Fruit fly (Drosophila melanogaster) whole organism, wandering third instar larva: ENCODE data around the gene ppk.

Experiments
- Abd-B ChIP-seq: fragments of >200 bp; optimal IDR thresholded peaks from 2 replicates; lab custom pipeline; 2017; ENCODE audit warnings: missing biosample characterization, missing genetic modification characterization
- CG32264 ChIP-seq: fragments of 200-800 bp; sonication (Bioruptor generic); optimal IDR thresholded peaks from 2 replicates; lab custom pipeline; 2016; ENCODE audit warnings: missing biosample characterization, missing genetic modification characterization
- CG9705 ChIP-seq: fragments of 200-800 bp; sonication (Bioruptor generic); optimal IDR thresholded peaks from 2 replicates; lab custom pipeline; 2018; ENCODE audit warnings: missing biosample characterization, mild to moderate bottlenecking, missing genetic modification characterization
- CrebA ChIP-seq: fragments of 200-800 bp; sonication (Bioruptor generic); optimal IDR thresholded peaks from 2 replicates; lab custom pipeline; 2016; ENCODE audit warnings: missing biosample characterization, mild to moderate bottlenecking, missing genetic modification characterization, borderline replicate concordance
- Dfd ChIP-seq: fragments of >200 bp; optimal IDR thresholded peaks from 2 replicates; lab custom pipeline; 2017; ENCODE audit warnings: missing biosample characterization, missing genetic modification characterization
- Dif ChIP-seq: fragments of 200-275, 200-300 bp; sonication (Bioruptor generic); optimal IDR thresholded peaks from 2 replicates; lab custom pipeline; 2018; ENCODE audit warnings: missing biosample characterization, missing genetic modification characterization; ENCODE audit not compliant: partially characterized antibody
- GATAd ChIP-seq: sonication (Bioruptor generic); optimal IDR thresholded peaks from 2 replicates; lab custom pipeline; 2016; ENCODE audit warnings: missing biosample characterization, missing genetic modification characterization
- HLH106 ChIP-seq: fragments of 200-800 bp; optimal IDR thresholded peaks from 3 replicates; lab custom pipeline; 2019; ENCODE audit warnings: missing biosample characterization, mild to moderate bottlenecking, missing genetic modification characterization, moderate library complexity
- Hnf4 ChIP-seq: fragments of 200-800 bp; sonication (Bioruptor generic); optimal IDR thresholded peaks from 2 replicates; lab custom pipeline; 2016; ENCODE audit warnings: missing biosample characterization, mild to moderate bottlenecking, missing genetic modification characterization
- Hr78 ChIP-seq: fragments of >200 bp; optimal IDR thresholded peaks from 2 replicates; lab custom pipeline; 2017; ENCODE audit warnings: missing biosample characterization, missing genetic modification characterization
- Hr83 ChIP-seq: fragments of 200-300 bp; sonication (Bioruptor generic); optimal IDR thresholded peaks from 2 replicates; lab custom pipeline; 2016; ENCODE audit warnings: missing biosample characterization, mild to moderate bottlenecking, missing genetic modification characterization, moderate library complexity; ENCODE audit not compliant: poor library complexity, severe bottlenecking
- Jra ChIP-seq: sonication (Bioruptor generic); optimal IDR thresholded peaks from 2 replicates; lab custom pipeline; 2016; ENCODE audit warnings: missing biosample characterization, missing genetic modification characterization
- Mio ChIP-seq: sonication (Bioruptor generic); optimal IDR thresholded peaks from 2 replicates; lab custom pipeline; 2016; ENCODE audit warnings: missing biosample characterization, missing genetic modification characterization
- Myc ChIP-seq: fragments of >200 bp; optimal IDR thresholded peaks from 2 replicates; lab custom pipeline; 2017
- N ChIP-seq: fragments of >200 bp; optimal IDR thresholded peaks from 2 replicates; lab custom pipeline; 2018; ENCODE audit warnings: missing biosample characterization, missing external identifiers, missing genetic modification characterization
- OdsH ChIP-seq: fragments of 200-800 bp; sonication (Bioruptor generic); optimal IDR thresholded peaks from 2 replicates; lab custom pipeline; 2016; ENCODE audit warnings: missing biosample characterization, mild to moderate bottlenecking, missing genetic modification characterization
- Rel ChIP-seq, 2 experiments: fragments of 200-800 bp; sonication (Bioruptor generic) in 1 of 2; optimal IDR thresholded peaks; 2 replicates in 1 of 2; 3 replicates in 1 of 2; lab custom pipeline; 2016 to 2019; ENCODE audit warnings: mild to moderate bottlenecking in 2 of 2, missing biosample characterization in 2 of 2, missing genetic modification characterization in 2 of 2, moderate library complexity in 1 of 2
- Sp1 ChIP-seq: fragments of 200-800 bp; sonication (Bioruptor generic); optimal IDR thresholded peaks from 3 replicates; lab custom pipeline; 2019; ENCODE audit warnings: missing biosample characterization, mild to moderate bottlenecking, missing genetic modification characterization, moderate library complexity
- Vsx2 ChIP-seq: fragments of 200-300, 225-300 bp; sonication (Bioruptor generic); optimal IDR thresholded peaks from 2 replicates; lab custom pipeline; 2018; ENCODE audit warnings: missing biosample characterization, missing genetic modification characterization; ENCODE audit not compliant: partially characterized antibody
- br ChIP-seq: fragments of 200-800 bp; sonication (Bioruptor generic); optimal IDR thresholded peaks from 2 replicates; lab custom pipeline; 2016; ENCODE audit warnings: missing biosample characterization, missing genetic modification characterization
- brk ChIP-seq: fragments of 200-800 bp; sonication (Bioruptor generic); optimal IDR thresholded peaks from 2 replicates; lab custom pipeline; 2016; ENCODE audit warnings: missing biosample characterization, mild to moderate bottlenecking, missing genetic modification characterization
- dl ChIP-seq, 2 experiments: fragments of 175-275, 200-275 bp in 1 of 2; fragments of 200-275 bp in 1 of 2; sonication (Bioruptor generic); optimal IDR thresholded peaks; lab custom pipeline; 2018; ENCODE audit warnings: mild to moderate bottlenecking in 2 of 2, missing biosample characterization in 2 of 2, missing genetic modification characterization in 2 of 2, moderate library complexity in 2 of 2; ENCODE audit not compliant: partially characterized antibody in 2 of 2, insufficient read depth in 1 of 2
- dmrt93B ChIP-seq: fragments of 200-800 bp; sonication (Bioruptor generic); optimal IDR thresholded peaks from 2 replicates; lab custom pipeline; 2018; ENCODE audit warnings: missing biosample characterization, mild to moderate bottlenecking, missing genetic modification characterization
- dsf ChIP-seq: sonication (Bioruptor generic); optimal IDR thresholded peaks from 2 replicates; lab custom pipeline; 2016; ENCODE audit warnings: missing biosample characterization, missing genetic modification characterization, borderline replicate concordance
- ey ChIP-seq: fragments of 200-800 bp; sonication (Bioruptor generic); optimal IDR thresholded peaks from 2 replicates; lab custom pipeline; 2016; ENCODE audit warnings: missing biosample characterization, missing genetic modification characterization
- foxo ChIP-seq, 2 experiments: fragments of 200-800 bp; sonication (Bioruptor generic); optimal IDR thresholded peaks; 2 replicates in 1 of 2; 3 replicates in 1 of 2; lab custom pipeline; 2016 to 2017; ENCODE audit warnings: missing biosample characterization in 2 of 2, missing genetic modification characterization in 2 of 2
- fru ChIP-seq: fragments of 200-800 bp; sonication (Bioruptor generic); optimal IDR thresholded peaks from 3 replicates; lab custom pipeline; 2016; ENCODE audit warnings: missing biosample characterization, mild to moderate bottlenecking, missing genetic modification characterization
- h ChIP-seq: fragments of 200-800 bp; sonication (Bioruptor generic); optimal IDR thresholded peaks from 3 replicates; lab custom pipeline; 2016; ENCODE audit warnings: missing biosample characterization, mild to moderate bottlenecking, missing genetic modification characterization
- jim ChIP-seq: fragments of 175-275, 200-325 bp; sonication (Bioruptor generic); optimal IDR thresholded peaks from 2 replicates; lab custom pipeline; 2016; ENCODE audit warnings: missing biosample characterization, mild to moderate bottlenecking, missing genetic modification characterization
- lola ChIP-seq: fragments of >200 bp; optimal IDR thresholded peaks from 2 replicates; lab custom pipeline; 2017; ENCODE audit warnings: missing biosample characterization, missing genetic modification characterization
- pan ChIP-seq: fragments of >200 bp; optimal IDR thresholded peaks from 2 replicates; lab custom pipeline; 2017
- psq ChIP-seq: fragments of 200-800 bp; sonication (Bioruptor generic); optimal IDR thresholded peaks from 3 replicates; lab custom pipeline; 2017; ENCODE audit warnings: missing biosample characterization, mild to moderate bottlenecking, missing genetic modification characterization, moderate library complexity
- rgr ChIP-seq: fragments of 200-800 bp; sonication (Bioruptor generic); optimal IDR thresholded peaks from 3 replicates; lab custom pipeline; 2016; ENCODE audit warnings: missing biosample characterization, mild to moderate bottlenecking, missing genetic modification characterization
- sage ChIP-seq: fragments of 200-800 bp; sonication (Bioruptor generic); optimal IDR thresholded peaks from 2 replicates; lab custom pipeline; 2016; ENCODE audit warnings: missing biosample characterization, mild to moderate bottlenecking, missing genetic modification characterization
- sv ChIP-seq: fragments of 200-800 bp; sonication (Bioruptor generic); optimal IDR thresholded peaks from 3 replicates; lab custom pipeline; 2016; ENCODE audit warnings: missing biosample characterization, missing genetic modification characterization
- usp ChIP-seq: fragments of >200 bp; optimal IDR thresholded peaks from 2 replicates; lab custom pipeline; 2017; ENCODE audit warnings: missing biosample characterization, missing genetic modification characterization

The ppk gene

DNA sequence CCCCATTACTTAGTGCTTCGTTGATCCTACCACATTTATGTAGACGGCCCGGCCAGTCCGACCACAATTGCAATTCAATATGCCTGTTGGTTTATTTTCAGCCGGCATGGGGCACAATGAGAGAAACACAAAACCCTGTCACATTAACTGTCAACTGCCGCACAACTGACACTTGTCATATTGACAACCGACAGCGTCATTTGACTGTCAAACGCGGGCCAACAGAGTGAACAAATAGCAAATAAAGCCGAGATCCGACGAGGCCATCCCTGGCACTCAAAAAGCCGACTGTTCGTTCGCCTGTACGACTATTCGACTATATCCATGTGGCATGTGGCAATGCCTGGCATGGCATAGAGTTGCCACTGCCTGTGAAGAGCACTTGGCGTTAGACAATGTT, 17.0 kb upstream of the ppk start:
- no peak for TF ChIP-seq Jra (GFP tag; lab: Kevin White, UChicago)
- no peak for TF ChIP-seq sv (GFP tag; lab: Kevin White, UChicago)
- no peak for TF ChIP-seq Rel (GFP tag; optimal IDR thresholded peaks at IDR 0.05; lab: Kevin White, UChicago)
- no peak for TF ChIP-seq Rel (tag; optimal IDR thresholded peaks at IDR 0.05; lab: Kevin White, UChicago)
- no peak for TF ChIP-seq GATAd (GFP tag; lab: Kevin White, UChicago)
- TF ChIP-seq, all 38 proteins: peak for 0

DNA sequence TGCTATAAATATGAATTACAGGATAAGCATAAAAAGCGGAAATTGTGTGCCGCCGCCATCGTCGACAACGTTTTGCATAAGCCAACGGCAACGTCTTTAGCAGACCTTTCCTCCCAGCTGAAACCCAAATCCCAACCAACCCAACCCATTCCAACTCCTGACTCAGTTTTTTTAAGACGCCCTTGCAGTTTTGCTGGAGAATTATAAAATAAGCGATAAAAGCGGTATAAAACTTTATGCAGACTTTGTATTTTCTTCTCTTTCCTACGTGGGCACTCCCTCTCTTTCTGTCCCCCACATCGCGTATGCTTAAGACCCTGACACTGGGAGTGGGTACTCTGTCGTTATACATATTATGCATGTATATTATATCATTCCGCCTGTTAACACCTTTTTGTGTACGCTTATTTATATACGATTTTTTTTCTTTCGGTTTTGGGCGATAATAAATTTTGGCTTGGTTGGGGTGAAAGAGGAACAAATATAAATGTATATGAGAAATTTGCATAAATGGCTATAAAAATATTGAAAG, 16.2 kb upstream of the ppk start:
- TF ChIP-seq Dif (GFP tag; lab: Kevin White, UChicago): no peak
- no peak for TF ChIP-seq lola
- no peak for TF ChIP-seq Myc
- no peak for TF ChIP-seq Vsx2 (GFP tag; lab: Kevin White, UChicago)
- TF ChIP-seq N (GFP tag; lab: Kevin White, UChicago): no peak
- no peak for TF ChIP-seq Hr78 (GFP tag; lab: Kevin White, UChicago)
- no peak for TF ChIP-seq CG9705 (GFP tag; lab: Kevin White, UChicago)
- no peak for TF ChIP-seq h (GFP tag; lab: Kevin White, UChicago)
- TF ChIP-seq brk: no peak
- no peak for TF ChIP-seq rgr (GFP tag; lab: Kevin White, UChicago)
- TF ChIP-seq sv (GFP tag; lab: Kevin White, UChicago): no peak
- TF ChIP-seq Abd-B (GFP tag; lab: Kevin White, UChicago): no peak

- no peak for TF ChIP-seq ey
- TF ChIP-seq brk: no peak
- TF ChIP-seq Dif (GFP tag; lab: Kevin White, UChicago): no peak
- no peak for TF ChIP-seq Hr78 (GFP tag; lab: Kevin White, UChicago)
- TF ChIP-seq CrebA (GFP tag; lab: Kevin White, UChicago): no peak
- no peak for TF ChIP-seq OdsH (GFP tag; lab: Kevin White, UChicago)
- no peak for TF ChIP-seq Rel (GFP tag; optimal IDR thresholded peaks at IDR 0.05; lab: Kevin White, UChicago)
- TF ChIP-seq Rel (tag; optimal IDR thresholded peaks at IDR 0.05; lab: Kevin White, UChicago): no peak
- no peak for TF ChIP-seq Sp1 (GFP tag; lab: Kevin White, UChicago)
- no peak for TF ChIP-seq lola
- no peak for TF ChIP-seq sv (GFP tag; lab: Kevin White, UChicago)
- TF ChIP-seq pan (lab: Kevin White, UChicago): no peak
- TF ChIP-seq fru (GFP tag; lab: Kevin White, UChicago): no peak
- TF ChIP-seq, all 38 proteins: peak for 0
Observed at dm6 chr2L:14396263-14396662, 15.3 kb upstream of the ppk start.

DNA sequence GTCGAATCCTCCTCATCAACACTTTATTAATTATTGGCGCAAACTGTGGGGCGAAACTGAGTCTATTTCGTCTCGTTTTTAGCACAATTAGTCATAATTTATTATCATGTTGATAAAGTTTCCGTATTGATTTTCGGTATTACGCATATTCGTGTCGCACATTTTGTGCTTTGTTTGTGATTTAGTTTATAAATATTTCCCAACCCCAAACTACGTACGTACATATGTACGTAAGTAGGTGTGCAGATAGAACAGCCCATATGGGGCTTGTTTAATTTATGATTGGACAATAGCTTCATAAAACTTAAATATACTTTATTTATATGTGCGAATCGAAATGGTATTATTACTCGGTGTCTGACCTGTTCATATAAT, 14.1 kb upstream of the ppk start:
- no peak for TF ChIP-seq pan (lab: Kevin White, UChicago)

dm6 chr2L:14394298-14395064, 13.5 kb upstream of the ppk start:
- TF ChIP-seq Abd-B (GFP tag; lab: Kevin White, UChicago) (no peak), lola (no peak), CrebA (GFP tag; lab: Kevin White, UChicago) (peak; percentile 51), dsf (GFP tag; lab: Kevin White, UChicago) (no peak), br (GFP tag; lab: Kevin White, UChicago) (no peak), psq (GFP tag; lab: Kevin White, UChicago) (no peak), N (GFP tag; lab: Kevin White, UChicago) (no peak), Mio (no peak), dmrt93B (no peak), GATAd (GFP tag; lab: Kevin White, UChicago) (no peak), CG9705 (GFP tag; lab: Kevin White, UChicago) (no peak), Jra (GFP tag; lab: Kevin White, UChicago) (no peak), Myc (no peak), brk (no peak), CG32264 (GFP tag; lab: Kevin White, UChicago) (no peak), Dif (GFP tag; lab: Kevin White, UChicago) (no peak), sage (GFP tag; lab: Kevin White, UChicago) (peak; percentile 11), HLH106 (tag; lab: Kevin White, UChicago) (peak; percentile 28), Rel (GFP tag; optimal IDR thresholded peaks at IDR 0.05; lab: Kevin White, UChicago) (peak; percentile 13), Rel (tag; optimal IDR thresholded peaks at IDR 0.05; lab: Kevin White, UChicago) (peak; percentile 55), Dfd (GFP tag; lab: Kevin White, UChicago) (no peak), Sp1 (GFP tag; lab: Kevin White, UChicago) (peak; percentile 65), dl (GFP tag; optimal IDR thresholded peaks at IDR 0.05; lab: Kevin White, UChicago; ENCODE audit: insufficient read depth in 1 of 2, partially characterized antibody in 2 of 2) (no peak), h (GFP tag; lab: Kevin White, UChicago) (peak; percentile 26), Hr78 (GFP tag; lab: Kevin White, UChicago) (no peak), rgr (GFP tag; lab: Kevin White, UChicago) (peak; percentile 7), Hnf4 (GFP tag; lab: Kevin White, UChicago) (no peak), usp (GFP tag; lab: Kevin White, UChicago) (no peak), sv (GFP tag; lab: Kevin White, UChicago) (no peak), jim (GFP tag; lab: Kevin White, UChicago) (no peak), Hr83 (GFP tag; lab: Kevin White, UChicago) (no peak), OdsH (GFP tag; lab: Kevin White, UChicago) (no peak), foxo (GFP tag; optimal IDR thresholded peaks at IDR 0.05; lab: Kevin White, UChicago) (peak in 1 of 2 experiments; percentile 41)
